Worm (Caenorhabditis elegans) whole organism, L3 larva: ENCODE measurements around the gene wdfy-2.
A peak's percentile ranks its signal among the peaks of the same experiment; 100 is the strongest.

Experiments used
- ZK546.5 ChIP-seq: sonication (generic microtip); optimal IDR thresholded peaks from 2 replicates; lab custom pipeline; 2017; ENCODE audit warnings: missing biosample characterization, missing genetic modification characterization
- ama-1 ChIP-seq: fragments of 150-350 bp; optimal IDR thresholded peaks from 2 replicates; lab custom pipeline; 2018
- ceh-82 ChIP-seq: fragments of 150-350 bp; optimal IDR thresholded peaks from 2 replicates; lab custom pipeline; 2014; ENCODE audit warnings: missing biosample characterization, missing genetic modification characterization
- eor-1 ChIP-seq, 2 experiments: fragments of 150-350 bp; optimal IDR thresholded peaks; 2 replicates each; lab custom pipeline; 2014 to 2018; ENCODE audit warnings: missing biosample characterization in 2 of 2, missing genetic modification characterization in 2 of 2
- mml-1 ChIP-seq: fragments of 150-350 bp; sonication (generic microtip); optimal IDR thresholded peaks from 3 replicates; lab custom pipeline; 2014; ENCODE audit warnings: missing biosample characterization, missing genetic modification characterization
- nfya-1 ChIP-seq: sonication (generic microtip); optimal IDR thresholded peaks from 2 replicates; lab custom pipeline; 2017; ENCODE audit warnings: missing genetic modification characterization, mild to moderate bottlenecking, missing compliant biosample characterization, antibody characterized with exemption, moderate library complexity; ENCODE audit not compliant: insufficient read depth
- nhr-28 ChIP-seq: fragments of 150-350 bp; optimal IDR thresholded peaks from 2 replicates; lab custom pipeline; 2014; ENCODE audit warnings: missing biosample characterization, missing genetic modification characterization
- nhr-76 ChIP-seq: fragments of 150-350 bp; sonication (generic microtip); optimal IDR thresholded peaks from 5 replicates; lab custom pipeline; 2014; ENCODE audit warnings: missing biosample characterization, missing genetic modification characterization
- nhr-77 ChIP-seq: fragments of 150-350 bp; optimal IDR thresholded peaks from 2 replicates; lab custom pipeline; 2014; ENCODE audit warnings: missing biosample characterization, missing genetic modification characterization
- pha-4 ChIP-seq: fragments of 150-350 bp; optimal IDR thresholded peaks from 2 replicates; lab custom pipeline; 2014; ENCODE audit warnings: missing biosample characterization, missing genetic modification reagents, missing genetic modification characterization
- skn-1 ChIP-seq: fragments of 150-350 bp; optimal IDR thresholded peaks from 2 replicates; lab custom pipeline; 2014; ENCODE audit warnings: missing biosample characterization, missing genetic modification characterization
- ztf-11 ChIP-seq: fragments of 150-350 bp; optimal IDR thresholded peaks from 2 replicates; lab custom pipeline; 2014; ENCODE audit warnings: missing biosample characterization, missing genetic modification characterization

- TF ChIP-seq ceh-82 (no peak), nhr-77 (no peak), pha-4 (peak; percentile 79), ama-1 (lab: Kevin White, UChicago) (no peak), skn-1 (tag; lab: Kevin White, UChicago) (no peak), nfya-1 (tag; lab: Kevin White, UChicago) (peak; percentile 3), nhr-28 (no peak), ZK546.5 (no peak), eor-1 (tag; optimal IDR thresholded peaks at IDR 0.05; lab: Kevin White, UChicago) (no peak), ztf-11 (tag; lab: Kevin White, UChicago) (no peak), mml-1 (no peak), nhr-76 (tag; lab: Kevin White, UChicago) (no peak)
Measured at ce11 chrII:9352669-9353068, 33.0 kb downstream of the wdfy-2 start, which contains the start of the genes sdhb-1 and cup-15.
